Worm (Caenorhabditis elegans): Measurements from ENCODE around the gene C50H2.4.
A peak's percentile ranks its signal among the peaks of the same experiment; 100 is the strongest.

The C50H2.4 gene

DNA sequence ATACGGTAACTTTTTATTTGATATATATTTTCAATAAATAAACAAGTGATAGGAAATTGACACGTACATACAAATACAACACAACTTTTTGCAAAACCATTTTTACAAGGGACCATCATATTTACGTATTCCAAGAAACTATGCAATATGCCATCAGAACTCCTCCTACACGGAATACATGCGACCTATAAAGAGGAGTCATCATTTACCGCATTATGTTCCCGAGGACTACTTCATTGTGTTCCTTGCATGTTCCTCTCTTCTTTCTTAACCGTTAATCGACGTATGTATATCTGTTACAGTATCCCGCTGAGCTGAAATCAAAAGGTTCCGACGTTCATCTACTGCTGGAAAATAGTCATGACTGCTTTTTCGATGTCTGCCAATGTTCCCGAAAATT, 1.6 kb downstream of the C50H2.4 start, which contains the start of gene C50H2.5:
TSS of gene C50H2.5 (plus strand) at position 301 of the 400 bp plus-strand sequence.
- no peak for TF ChIP-seq lin-39 (tag; optimal IDR thresholded peaks at IDR 0.05)
- no peak for TF ChIP-seq jun-1 (tag; optimal IDR thresholded peaks at IDR 0.05)
- no peak for TF ChIP-seq egl-27 (tag; optimal IDR thresholded peaks at IDR 0.05)
- TF ChIP-seq ceh-82 (tag; optimal IDR thresholded peaks at IDR 0.05), result no peak
- no peak for TF ChIP-seq fos-1 (tag; optimal IDR thresholded peaks at IDR 0.05)
- no peak for TF ChIP-seq nhr-43 (tag; optimal IDR thresholded peaks at IDR 0.05; ENCODE audit: poor library complexity, severe bottlenecking)
- no peak for TF ChIP-seq ceh-9 (tag; optimal IDR thresholded peaks at IDR 0.05)
- TF ChIP-seq pha-4 (tag; optimal IDR thresholded peaks at IDR 0.05), result no peak
- TF ChIP-seq elt-2 (tag; optimal IDR thresholded peaks at IDR 0.05), result no peak
- TF ChIP-seq ceh-16 (tag; optimal IDR thresholded peaks at IDR 0.05), result no peak
- TF ChIP-seq nfya-1 (tag; optimal IDR thresholded peaks at IDR 0.05; ENCODE audit: insufficient read depth), result no peak

DNA sequence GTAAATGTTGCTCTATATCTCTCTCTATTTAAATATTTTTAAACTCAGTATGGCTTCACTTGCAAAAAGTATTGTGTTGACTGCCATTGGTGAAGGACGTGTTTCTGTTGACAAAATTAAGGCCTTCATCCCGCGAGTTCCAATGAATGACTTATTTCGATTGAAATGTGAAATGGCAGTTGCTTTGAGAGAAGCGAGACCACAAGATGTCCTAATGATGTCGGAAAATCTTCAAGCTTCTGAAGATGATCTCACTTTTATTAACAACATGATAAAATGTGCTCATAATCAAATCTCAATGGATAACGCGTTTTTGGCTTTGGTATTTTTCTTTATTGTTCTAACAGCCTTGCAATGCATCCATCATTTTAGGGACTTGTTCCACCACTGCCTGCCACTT, 4.5 kb downstream of the C50H2.4 start, which contains the start of gene ceh-75:
TSS of gene ceh-75 (plus strand) at position 50 of the 400 bp plus-strand sequence.
- TF ChIP-seq egl-27 (tag; optimal IDR thresholded peaks at IDR 0.05) (no peak), jun-1 (tag; optimal IDR thresholded peaks at IDR 0.05) (no peak), nfya-1 (tag; optimal IDR thresholded peaks at IDR 0.05; ENCODE audit: insufficient read depth) (no peak), nhr-237 (tag; optimal IDR thresholded peaks at IDR 0.05) (no peak), daf-12 (tag; optimal IDR thresholded peaks at IDR 0.05) (no peak), ama-1 (optimal IDR thresholded peaks at IDR 0.05) (no peak)

DNA sequence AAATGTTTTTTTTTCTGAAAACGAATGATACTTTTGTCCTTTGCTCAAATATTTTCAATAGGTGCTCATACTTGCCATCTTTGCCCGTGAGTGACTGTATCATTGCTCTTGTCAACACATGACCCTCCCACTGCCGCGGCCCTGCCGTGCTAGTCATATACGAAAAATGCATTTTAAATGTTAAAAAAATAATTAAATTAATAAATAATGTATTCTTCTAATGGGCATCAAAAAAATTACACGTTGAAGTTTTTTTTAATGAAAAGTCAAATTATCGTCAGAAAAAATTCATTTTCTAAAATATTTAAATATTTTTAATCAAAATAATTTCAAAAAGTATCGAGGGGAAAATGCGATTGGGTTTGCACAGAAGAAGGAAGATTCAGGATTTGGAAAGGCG, 5.7 kb downstream of the C50H2.4 start, which contains the start of gene C50H2.7:
TSS of gene C50H2.7 (plus strand) at position 301 of the 400 bp plus-strand sequence.
- TF ChIP-seq ceh-16 (tag; optimal IDR thresholded peaks at IDR 0.05) (no peak), sea-2 (GFP tag; optimal IDR thresholded peaks at IDR 0.05) (no peak), fos-1 (tag; optimal IDR thresholded peaks at IDR 0.05) (no peak), hmg-11 (tag; optimal IDR thresholded peaks at IDR 0.05) (no peak), fkh-10 (GFP tag; optimal IDR thresholded peaks at IDR 0.05) (no peak), nhr-67 (tag; optimal IDR thresholded peaks at IDR 0.05) (no peak), unc-62 (GFP tag; optimal IDR thresholded peaks at IDR 0.05) (no peak), R02D3.7 (tag; optimal IDR thresholded peaks at IDR 0.05) (no peak), mml-1 (tag; optimal IDR thresholded peaks at IDR 0.05) (no peak), jun-1 (tag; optimal IDR thresholded peaks at IDR 0.05) (no peak), tbx-2 (tag; optimal IDR thresholded peaks at IDR 0.05) (no peak), nhr-28 (tag; optimal IDR thresholded peaks at IDR 0.05) (no peak), egl-5 (tag; optimal IDR thresholded peaks at IDR 0.05) (no peak), nhr-76 (tag; optimal IDR thresholded peaks at IDR 0.05) (no peak), ceh-28 (tag; optimal IDR thresholded peaks at IDR 0.05) (no peak), nhr-23 (tag; optimal IDR thresholded peaks at IDR 0.05) (no peak), snpc-4 (tag; optimal IDR thresholded peaks at IDR 0.05) (no peak), elt-2 (tag; optimal IDR thresholded peaks at IDR 0.05) (no peak)

DNA sequence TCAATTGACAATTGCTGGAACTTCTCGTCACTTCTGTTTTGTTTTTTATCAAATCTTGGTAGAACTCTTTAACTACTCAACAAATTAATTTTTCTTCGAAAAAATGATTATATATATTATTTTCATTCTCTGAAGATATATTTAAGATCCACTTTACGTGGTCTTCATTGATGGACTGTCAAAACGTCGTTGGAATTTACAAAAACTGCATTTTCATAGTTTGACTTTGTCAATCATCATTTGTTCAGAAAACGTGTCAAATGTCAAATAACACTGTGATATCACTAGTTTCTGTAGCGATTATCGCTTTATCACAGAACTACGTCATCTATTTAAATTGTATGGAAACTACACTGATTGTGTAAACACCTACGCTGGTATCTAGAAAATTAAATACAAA, 7.6 kb downstream of the C50H2.4 start:
- TF ChIP-seq ceh-9 (tag; optimal IDR thresholded peaks at IDR 0.05) (no peak), pqm-1 (tag; optimal IDR thresholded peaks at IDR 0.05) (peak; percentile 25), elt-2 (tag; optimal IDR thresholded peaks at IDR 0.05) (peak; percentile 41)

DNA sequence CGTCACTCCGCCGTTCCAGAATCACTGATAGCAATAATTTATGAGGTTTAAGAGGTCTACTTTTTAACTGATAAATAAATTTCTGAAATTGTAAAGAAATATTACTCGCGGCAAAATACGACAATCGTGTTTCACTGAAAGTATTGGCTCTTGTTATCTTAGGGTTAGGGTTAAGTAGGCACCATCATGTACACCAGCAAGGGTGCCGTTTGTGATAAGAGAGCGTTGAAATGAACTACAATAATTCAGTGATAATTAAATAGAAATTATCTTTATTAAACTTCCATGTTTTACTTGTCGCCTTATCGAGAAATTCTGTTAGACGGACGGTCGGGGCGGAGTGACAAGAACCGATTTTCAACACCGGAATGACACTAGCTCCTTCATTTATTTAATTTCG, 8.9 kb downstream of the C50H2.4 start:
- TF ChIP-seq R02D3.7 (tag; optimal IDR thresholded peaks at IDR 0.05), result no peak
- TF ChIP-seq daf-12 (tag; optimal IDR thresholded peaks at IDR 0.05), result no peak
- peak; percentile 97 for TF ChIP-seq elt-2 (tag; optimal IDR thresholded peaks at IDR 0.05)
- peak; percentile 64 for TF ChIP-seq jun-1 (tag; optimal IDR thresholded peaks at IDR 0.05)
- TF ChIP-seq ceh-82 (tag; optimal IDR thresholded peaks at IDR 0.05), result no peak
- TF ChIP-seq hmg-11 (tag; optimal IDR thresholded peaks at IDR 0.05), result no peak
- TF ChIP-seq nhr-237 (tag; optimal IDR thresholded peaks at IDR 0.05), result no peak
- no peak for TF ChIP-seq unc-39 (tag; optimal IDR thresholded peaks at IDR 0.05)
- TF ChIP-seq nhr-43 (tag; optimal IDR thresholded peaks at IDR 0.05; ENCODE audit: poor library complexity, severe bottlenecking), result no peak
- no peak for TF ChIP-seq mml-1 (tag; optimal IDR thresholded peaks at IDR 0.05)
- TF ChIP-seq nhr-11 (tag; optimal IDR thresholded peaks at IDR 0.05), result no peak
- no peak for TF ChIP-seq ceh-9 (tag; optimal IDR thresholded peaks at IDR 0.05)
- no peak for TF ChIP-seq fkh-10 (GFP tag; optimal IDR thresholded peaks at IDR 0.05)
- no peak for TF ChIP-seq elt-1 (tag; optimal IDR thresholded peaks at IDR 0.05)
- TF ChIP-seq snpc-4 (tag; optimal IDR thresholded peaks at IDR 0.05), result no peak
- TF ChIP-seq nhr-77 (tag; optimal IDR thresholded peaks at IDR 0.05), result no peak
- no peak for TF ChIP-seq unc-62 (GFP tag; optimal IDR thresholded peaks at IDR 0.05)
- TF ChIP-seq elt-3 (tag; optimal IDR thresholded peaks at IDR 0.05), result no peak
- TF ChIP-seq pha-4 (tag; optimal IDR thresholded peaks at IDR 0.05), result peak; percentile 4
- TF ChIP-seq nhr-28 (tag; optimal IDR thresholded peaks at IDR 0.05), result no peak
- TF ChIP-seq tbx-2 (tag; optimal IDR thresholded peaks at IDR 0.05), result no peak
- TF ChIP-seq egl-27 (tag; optimal IDR thresholded peaks at IDR 0.05), result no peak
- no peak for TF ChIP-seq lin-15B (tag; optimal IDR thresholded peaks at IDR 0.05)
- TF ChIP-seq lsy-12 (tag; optimal IDR thresholded peaks at IDR 0.05), result no peak
- TF ChIP-seq nhr-76 (tag; optimal IDR thresholded peaks at IDR 0.05), result no peak
- no peak for TF ChIP-seq nhr-23 (tag; optimal IDR thresholded peaks at IDR 0.05)
- TF ChIP-seq skn-1 (tag; optimal IDR thresholded peaks at IDR 0.05), result no peak
- TF ChIP-seq pqm-1 (tag; optimal IDR thresholded peaks at IDR 0.05), result peak; percentile 76
- no peak for TF ChIP-seq ceh-16 (tag; optimal IDR thresholded peaks at IDR 0.05)
- TF ChIP-seq egl-5 (tag; optimal IDR thresholded peaks at IDR 0.05), result no peak

All from whole organism, L3 larva.